Worm (Caenorhabditis elegans) whole organism, early embryonic: ENCODE data around the gene C08G5.7.

Source experiments
- B0310.2 ChIP-seq: sonication (generic microtip); optimal IDR thresholded peaks from 2 replicates; lab custom pipeline; 2016; ENCODE audit warnings: mild to moderate bottlenecking, missing genetic modification characterization, missing compliant biosample characterization
- aly-1 ChIP-seq: sonication (generic microtip); optimal IDR thresholded peaks from 2 replicates; lab custom pipeline; 2016; ENCODE audit warnings: missing genetic modification characterization, missing compliant biosample characterization
- ama-1 ChIP-seq: fragments of 150-350 bp; optimal IDR thresholded peaks from 2 replicates; lab custom pipeline; 2014
- ceh-36 ChIP-seq: sonication (generic microtip); optimal IDR thresholded peaks from 2 replicates; lab custom pipeline; 2016; ENCODE audit warnings: missing genetic modification characterization, inconsistent platforms, missing compliant biosample characterization
- flt-1 ChIP-seq: fragments of 200-800 bp; sonication (Bioruptor generic); IDR thresholded peaks from 2 replicates; pipeline ENCODE4 v1.3.6; 2022; ENCODE audit warnings: missing genetic modification characterization, missing compliant biosample characterization
- hmbx-1 ChIP-seq: sonication (generic microtip); optimal IDR thresholded peaks from 2 replicates; lab custom pipeline; 2016; ENCODE audit warnings: mild to moderate bottlenecking, missing genetic modification characterization, missing compliant biosample characterization
- scrt-1 ChIP-seq: fragments of 200-800 bp; sonication (Bioruptor generic); IDR thresholded peaks from 2 replicates; pipeline ENCODE4 v1.3.6; 2022; ENCODE audit warnings: missing genetic modification characterization, missing compliant biosample characterization
- tbx-11 ChIP-seq: fragments of 200-800 bp; sonication (Bioruptor generic); IDR thresholded peaks from 2 replicates; pipeline ENCODE4 v1.3.6; 2022; ENCODE audit warnings: missing genetic modification characterization, missing compliant biosample characterization
- tra-4 ChIP-seq: sonication (generic microtip); optimal IDR thresholded peaks from 2 replicates; lab custom pipeline; 2017; ENCODE audit warnings: missing genetic modification characterization, missing compliant biosample characterization

ce11 chrII:814737-815136 lies 49.6 kb upstream of the C08G5.7 start, which contains the start of gene msrp-3:
- TF ChIP-seq ceh-36 = no peak
- TF ChIP-seq ama-1 (lab: Kevin White, UChicago) = no peak
- TF ChIP-seq B0310.2 = no peak
- no peak for TF ChIP-seq flt-1 (GFP tag; lab: Robert Waterston, UW)
- no peak for TF ChIP-seq hmbx-1 (tag; lab: Kevin White, UChicago)
- no peak for TF ChIP-seq tra-4 (tag; lab: Kevin White, UChicago)
- no peak for TF ChIP-seq scrt-1 (GFP tag; lab: Robert Waterston, UW)
- no peak for TF ChIP-seq tbx-11 (GFP tag; lab: Robert Waterston, UW)
- TF ChIP-seq aly-1 (tag; lab: Kevin White, UChicago) = no peak
